Worm (Caenorhabditis elegans) whole organism, midembryonic: ENCODE measurements around the gene F10E7.6.

Source experiments
- flt-1 ChIP-seq: fragments of 200-800 bp; sonication (Bioruptor generic); IDR thresholded peaks from 2 replicates; pipeline ENCODE4 v1.3.6; 2022; ENCODE audit warnings: missing genetic modification characterization, missing compliant biosample characterization
- ztf-29 ChIP-seq: fragments of 200-800 bp; sonication (Bioruptor generic); IDR thresholded peaks from 2 replicates; pipeline ENCODE4 v1.3.6; 2022; ENCODE audit warnings: missing genetic modification reagents, missing genetic modification characterization, missing compliant biosample characterization

- TF ChIP-seq ztf-29 (GFP tag; lab: Robert Waterston, UW) (no peak), flt-1 (no peak)
These were observed 47.5 kb upstream of the F10E7.6 start, which contains the start of gene nos-2 for ce11 chrII:7065391-7065790.
